Fruit fly (Drosophila melanogaster): ENCODE measurements around the gene velo.

DNA sequence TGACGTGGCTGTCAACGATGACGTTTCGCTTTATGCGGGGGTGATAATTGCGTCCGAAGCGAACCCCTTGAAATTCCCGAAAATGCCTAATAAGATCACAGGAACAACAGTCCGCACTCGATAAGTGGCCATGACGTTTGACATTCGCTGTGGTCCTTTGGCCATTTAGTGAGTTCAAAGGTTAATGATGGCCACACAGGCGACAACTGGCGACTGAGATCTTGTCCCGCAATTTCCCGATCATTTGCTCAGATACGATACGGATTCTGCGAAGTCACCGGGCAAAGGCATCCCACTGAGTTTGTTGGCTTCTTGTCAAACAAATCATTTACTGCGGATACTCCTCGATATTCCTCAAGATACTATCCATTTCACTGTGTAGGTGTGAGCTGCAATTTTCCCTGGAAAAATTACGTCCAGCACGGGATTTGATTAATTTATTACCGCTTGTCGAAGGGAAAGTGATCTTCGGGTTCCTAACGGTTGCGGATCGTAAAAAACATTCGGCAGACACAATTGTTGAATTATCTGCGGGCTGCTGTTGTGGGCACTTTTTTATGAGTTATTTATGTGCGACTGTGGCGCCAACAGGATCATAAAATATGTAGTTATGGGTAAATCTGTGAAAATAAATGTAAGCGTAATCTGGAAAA is 12.1 kb upstream of the velo start:
- TF ChIP-seq Myc (optimal IDR thresholded peaks at IDR 0.05) (no peak), sage (GFP tag; optimal IDR thresholded peaks at IDR 0.05) (no peak), Jra (GFP tag; optimal IDR thresholded peaks at IDR 0.05) (no peak), br (GFP tag; optimal IDR thresholded peaks at IDR 0.05) (no peak), foxo (GFP tag; optimal IDR thresholded peaks at IDR 0.05) (no peak), N (GFP tag; optimal IDR thresholded peaks at IDR 0.05) (no peak), usp (GFP tag; optimal IDR thresholded peaks at IDR 0.05) (no peak), fru (GFP tag; optimal IDR thresholded peaks at IDR 0.05) (no peak), psq (GFP tag; optimal IDR thresholded peaks at IDR 0.05) (no peak), ey (GFP tag; optimal IDR thresholded peaks at IDR 0.05) (no peak), lola (GFP tag; optimal IDR thresholded peaks at IDR 0.05) (no peak), Dif (GFP tag; optimal IDR thresholded peaks at IDR 0.05; ENCODE audit: partially characterized antibody) (no peak), Hr83 (GFP tag; optimal IDR thresholded peaks at IDR 0.05; ENCODE audit: poor library complexity, severe bottlenecking) (no peak)

Measured in whole organism, wandering third instar larva.